Fruit fly (Drosophila melanogaster): ENCODE data around the gene CenG1A.
A peak's percentile ranks its signal among the peaks of the same experiment; 100 is the strongest.

Gene CenG1A

dm6 chr2L:13829540-13829939, 5.8 kb upstream of the CenG1A start, which contains the start of the genes Arpc1 and Orc5:
Gene Arpc1 (minus strand): TSS chr2L:13829741.
Gene Orc5 (plus strand): TSS chr2L:13829837.
- TF ChIP-seq esn (GFP tag; optimal IDR thresholded peaks at IDR 0.05) (no peak), Eip78C (GFP tag) (no peak), net (GFP tag; optimal IDR thresholded peaks at IDR 0.05) (no peak), fd59A (GFP tag; optimal IDR thresholded peaks at IDR 0.05) (no peak)

DNA sequence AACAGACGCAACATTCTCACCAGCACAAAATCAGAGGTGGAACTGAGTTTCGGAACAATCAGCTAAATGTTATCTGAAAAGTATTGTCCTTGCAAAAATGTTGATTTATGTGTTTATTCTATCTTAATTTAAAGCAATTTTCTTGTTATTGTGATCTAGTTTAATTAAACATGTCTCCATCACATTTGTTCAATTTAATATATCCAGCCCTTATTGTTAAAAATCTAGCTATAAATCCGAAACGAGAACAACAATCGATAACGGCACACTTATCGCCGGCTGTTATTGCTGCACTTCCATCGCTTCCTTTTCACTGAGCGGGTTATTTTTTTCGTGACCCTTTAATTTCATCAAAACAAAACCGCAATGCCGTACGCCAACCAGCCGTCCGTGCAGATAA, 2.3 kb upstream of the CenG1A start, which contains the start of the genes GatC, PolG2 and Polr2C:
GatC (minus strand) TSS at position 48 of the 400 bp plus-strand sequence.
PolG2 (minus strand) TSS at position 48 of the 400 bp plus-strand sequence.
Polr2C (plus strand) TSS at position 280 of the 400 bp plus-strand sequence.
- TF ChIP-seq vri (GFP tag; optimal IDR thresholded peaks at IDR 0.05) = no peak
- no peak for TF ChIP-seq Eip75B (GFP tag; optimal IDR thresholded peaks at IDR 0.05)
- TF ChIP-seq Eip78C (GFP tag) = no peak
- no peak for TF ChIP-seq topi (GFP tag; optimal IDR thresholded peaks at IDR 0.05)
- no peak for TF ChIP-seq CG32006 (GFP tag; optimal IDR thresholded peaks at IDR 0.05)
- no peak for TF ChIP-seq CG10631 (GFP tag; optimal IDR thresholded peaks at IDR 0.05)
- TF ChIP-seq CG8319 (GFP tag; optimal IDR thresholded peaks at IDR 0.05) = no peak
- TF ChIP-seq CG11902 (GFP tag; optimal IDR thresholded peaks at IDR 0.05) = no peak
- no peak for TF ChIP-seq CG6276 (GFP tag; optimal IDR thresholded peaks at IDR 0.05)
- TF ChIP-seq CG9139 (GFP tag; optimal IDR thresholded peaks at IDR 0.05) = no peak
- no peak for TF ChIP-seq dsx (GFP tag; optimal IDR thresholded peaks at IDR 0.05; ENCODE audit: poor library complexity, severe bottlenecking)
- no peak for TF ChIP-seq CG10669 (GFP tag; optimal IDR thresholded peaks at IDR 0.05)
- no peak for TF ChIP-seq Sox102F (GFP tag; optimal IDR thresholded peaks at IDR 0.05)
- no peak for TF ChIP-seq Sox14 (GFP tag; optimal IDR thresholded peaks at IDR 0.05)
- TF ChIP-seq Hr38 (GFP tag; optimal IDR thresholded peaks at IDR 0.05) = no peak
- TF ChIP-seq Ets96B (tag; optimal IDR thresholded peaks at IDR 0.05) = no peak
- no peak for TF ChIP-seq CG6854 (GFP tag; optimal IDR thresholded peaks at IDR 0.05)
- TF ChIP-seq fd85E (GFP tag; optimal IDR thresholded peaks at IDR 0.05) = no peak
- peak; percentile 8 for TF ChIP-seq CG3032 (tag; optimal IDR thresholded peaks at IDR 0.05)
- TF ChIP-seq lz (GFP tag; optimal IDR thresholded peaks at IDR 0.05) = no peak
- no peak for TF ChIP-seq achi (GFP tag; optimal IDR thresholded peaks at IDR 0.05)
- TF ChIP-seq esn (GFP tag; optimal IDR thresholded peaks at IDR 0.05) = peak; percentile 14
- no peak for TF ChIP-seq Eip93F (GFP tag; optimal IDR thresholded peaks at IDR 0.05)
- no peak for TF ChIP-seq CG6792 (GFP tag; optimal IDR thresholded peaks at IDR 0.05)
- peak; percentile 26 for TF ChIP-seq CG31627 (GFP tag; optimal IDR thresholded peaks at IDR 0.05)
- TF ChIP-seq cyc (GFP tag; optimal IDR thresholded peaks at IDR 0.05) = no peak
- no peak for TF ChIP-seq Blimp-1 (GFP tag; optimal IDR thresholded peaks at IDR 0.05)
- TF ChIP-seq CG6163 (GFP tag; IDR thresholded peaks at IDR 0.05) = no peak
- no peak for TF ChIP-seq Hr39 (GFP tag; optimal IDR thresholded peaks at IDR 0.05)
- TF ChIP-seq svp (GFP tag) = no peak
- no peak for TF ChIP-seq salr (GFP tag; optimal IDR thresholded peaks at IDR 0.05)
- no peak for TF ChIP-seq acj6 (GFP tag; optimal IDR thresholded peaks at IDR 0.05)
- TF ChIP-seq CG15336 (GFP tag; IDR thresholded peaks at IDR 0.05) = no peak
- 0 out of 3 replicates have a peak, but pooled peaks have one; percentile 12 for TF ChIP-seq CG8119 (GFP tag; IDR thresholded peaks at IDR 0.05)
- no peak for TF ChIP-seq CG16779 (tag; optimal IDR thresholded peaks at IDR 0.05)
- TF ChIP-seq OdsH (GFP tag; optimal IDR thresholded peaks at IDR 0.05) = no peak
- no peak for TF ChIP-seq CG11762 (GFP tag; optimal IDR thresholded peaks at IDR 0.05; ENCODE audit: insufficient read depth)
- 0 out of 3 replicates have a peak, but pooled peaks have one; percentile 15 for TF ChIP-seq eg (GFP tag; IDR thresholded peaks at IDR 0.05)
- no peak for TF ChIP-seq Smox (GFP tag; optimal IDR thresholded peaks at IDR 0.05)
- no peak for TF ChIP-seq Hr4 (GFP tag; optimal IDR thresholded peaks at IDR 0.05)
- TF ChIP-seq CG4318 (GFP tag; optimal IDR thresholded peaks at IDR 0.05) = no peak
- TF ChIP-seq Met (GFP tag; optimal IDR thresholded peaks at IDR 0.05) = no peak
- TF ChIP-seq pdm3 (GFP tag; optimal IDR thresholded peaks at IDR 0.05) = no peak
- TF ChIP-seq spab (GFP tag; optimal IDR thresholded peaks at IDR 0.05) = no peak

All from whole organism, prepupa.